Worm (Caenorhabditis elegans) whole organism, late embryonic: ENCODE measurements around the gene T08G3.11.
A peak's percentile ranks its signal among the peaks of the same experiment; 100 is the strongest.

Experiments
- C08G9.2 ChIP-seq: sonication (generic microtip); optimal IDR thresholded peaks from 2 replicates; lab custom pipeline; 2016; ENCODE audit warnings: mild to moderate bottlenecking, missing genetic modification characterization, moderate library complexity, missing compliant biosample characterization
- K02D7.2 ChIP-seq: sonication (generic microtip); optimal IDR thresholded peaks from 2 replicates; lab custom pipeline; 2017; ENCODE audit warnings: mild to moderate bottlenecking, missing genetic modification characterization, missing compliant biosample characterization
- K09A11.1 ChIP-seq: sonication (generic microtip); optimal IDR thresholded peaks from 2 replicates; lab custom pipeline; 2017; ENCODE audit warnings: antibody characterized with exemption, mild to moderate bottlenecking, missing genetic modification characterization, missing compliant biosample characterization; ENCODE audit not compliant: insufficient read depth
- ceh-2 ChIP-seq: sonication (generic microtip); optimal IDR thresholded peaks from 2 replicates; lab custom pipeline; 2016; ENCODE audit warnings: missing genotype, missing genetic modification characterization, missing compliant biosample characterization
- ceh-22 ChIP-seq: sonication (generic microtip); optimal IDR thresholded peaks from 2 replicates; lab custom pipeline; 2017; ENCODE audit warnings: missing biosample characterization, missing genetic modification characterization
- ceh-9 ChIP-seq: sonication (generic microtip); optimal IDR thresholded peaks from 2 replicates; lab custom pipeline; 2016; ENCODE audit warnings: mild to moderate bottlenecking, missing genetic modification characterization, inconsistent platforms, missing compliant biosample characterization
- dmd-4 ChIP-seq: sonication (generic microtip); optimal IDR thresholded peaks from 2 replicates; lab custom pipeline; 2016; ENCODE audit warnings: borderline replicate concordance, missing genetic modification characterization, missing compliant biosample characterization
- elt-2 ChIP-seq: sonication (generic microtip); optimal IDR thresholded peaks from 2 replicates; lab custom pipeline; 2016; ENCODE audit warnings: missing genetic modification reagents, missing genetic modification characterization, missing compliant biosample characterization
- ets-4 ChIP-seq: sonication (generic microtip); optimal IDR thresholded peaks from 2 replicates; lab custom pipeline; 2016; ENCODE audit warnings: missing genetic modification characterization, missing compliant biosample characterization
- eyg-1 ChIP-seq: sonication (generic microtip); optimal IDR thresholded peaks from 2 replicates; lab custom pipeline; 2016; ENCODE audit warnings: missing genotype, missing genetic modification characterization, missing compliant biosample characterization
- fkh-10 ChIP-seq: fragments of 150-350 bp; optimal IDR thresholded peaks from 2 replicates; lab custom pipeline; 2014; ENCODE audit warnings: missing biosample characterization, missing genetic modification reagents, missing genetic modification characterization
- hlh-13 ChIP-seq: fragments of 200-800 bp; sonication (Bioruptor generic); optimal IDR thresholded peaks from 2 replicates; lab custom pipeline; 2018; ENCODE audit warnings: mild to moderate bottlenecking, missing genetic modification characterization, missing compliant biosample characterization
- hlh-30 ChIP-seq: sonication (generic microtip); optimal IDR thresholded peaks from 2 replicates; lab custom pipeline; 2017; ENCODE audit warnings: antibody characterized with exemption, missing genetic modification characterization, missing compliant biosample characterization; ENCODE audit not compliant: insufficient read depth
- hlh-6 ChIP-seq: sonication (generic microtip); optimal IDR thresholded peaks from 2 replicates; lab custom pipeline; 2016; ENCODE audit warnings: missing genotype, missing genetic modification characterization, missing compliant biosample characterization
- hlh-8 ChIP-seq: sonication (generic microtip); optimal IDR thresholded peaks from 2 replicates; lab custom pipeline; 2016; ENCODE audit warnings: missing genotype, missing genetic modification characterization, missing compliant biosample characterization
- lim-6 ChIP-seq: sonication (generic microtip); optimal IDR thresholded peaks from 2 replicates; lab custom pipeline; 2016; ENCODE audit warnings: missing genetic modification characterization, missing compliant biosample characterization
- madf-2 ChIP-seq: sonication (generic microtip); optimal IDR thresholded peaks from 2 replicates; lab custom pipeline; 2017; ENCODE audit warnings: missing genetic modification characterization, missing compliant biosample characterization
- nfya-1 ChIP-seq: sonication (generic microtip); optimal IDR thresholded peaks from 2 replicates; lab custom pipeline; 2017; ENCODE audit warnings: missing genetic modification characterization, mild to moderate bottlenecking, missing compliant biosample characterization, antibody characterized with exemption, moderate library complexity
- npax-4 ChIP-seq: sonication (generic microtip); optimal IDR thresholded peaks from 2 replicates; lab custom pipeline; 2016; ENCODE audit warnings: missing genetic modification characterization, missing compliant biosample characterization
- pax-1 ChIP-seq: fragments of 150-350 bp; optimal IDR thresholded peaks from 2 replicates; lab custom pipeline; 2014; ENCODE audit warnings: missing biosample characterization, missing genetic modification characterization
- pha-2 ChIP-seq: sonication (generic microtip); optimal IDR thresholded peaks from 2 replicates; lab custom pipeline; 2017; ENCODE audit warnings: mild to moderate bottlenecking, missing genetic modification characterization, missing compliant biosample characterization
- pqm-1 ChIP-seq: sonication (generic microtip); optimal IDR thresholded peaks from 2 replicates; lab custom pipeline; 2016; ENCODE audit warnings: missing genetic modification characterization, missing compliant biosample characterization
- pros-1 ChIP-seq: fragments of 150-350 bp; optimal IDR thresholded peaks from 2 replicates; lab custom pipeline; 2014; ENCODE audit warnings: missing biosample characterization, missing genetic modification reagents, missing genetic modification characterization
- ref-2 ChIP-seq: sonication (generic microtip); optimal IDR thresholded peaks from 2 replicates; lab custom pipeline; 2016; ENCODE audit warnings: missing genetic modification characterization, missing compliant biosample characterization
- rnt-1 ChIP-seq: sonication (generic microtip); optimal IDR thresholded peaks from 2 replicates; lab custom pipeline; 2016; ENCODE audit warnings: missing genetic modification characterization, missing compliant biosample characterization
- sdc-2 ChIP-seq: sonication (generic microtip); optimal IDR thresholded peaks from 2 replicates; lab custom pipeline; 2016; ENCODE audit warnings: missing genotype, missing genetic modification characterization, missing compliant biosample characterization
- sox-2 ChIP-seq: fragments of 200-800 bp; sonication (Bioruptor generic); IDR thresholded peaks from 2 replicates; pipeline ENCODE4 v1.3.6; 2022; ENCODE audit warnings: missing genetic modification reagents, missing genetic modification characterization, missing compliant biosample characterization
- syd-9 ChIP-seq: sonication (generic microtip); optimal IDR thresholded peaks from 2 replicates; lab custom pipeline; 2016; ENCODE audit warnings: mild to moderate bottlenecking, missing genetic modification characterization, moderate library complexity, missing compliant biosample characterization
- tbx-2 ChIP-seq: sonication (generic microtip); optimal IDR thresholded peaks from 2 replicates; lab custom pipeline; 2016; ENCODE audit warnings: missing genetic modification characterization, missing compliant biosample characterization
- unc-3 ChIP-seq, 2 experiments: fragments of 200-800 bp in 1 of 2; sonication (Bioruptor generic) in 1 of 2; sonication (generic microtip) in 1 of 2; conservative IDR thresholded peaks in 1 of 2; optimal IDR thresholded peaks in 1 of 2; 2 replicates each; pipeline versions ENCODE4 v1.3.6 to Lab custom; 2016 to 2022; ENCODE audit warnings: missing compliant biosample characterization in 2 of 2, missing genetic modification characterization in 2 of 2, missing genetic modification reagents in 1 of 2
- unc-42 ChIP-seq: sonication (generic microtip); optimal IDR thresholded peaks from 2 replicates; lab custom pipeline; 2016; ENCODE audit warnings: missing genotype, missing genetic modification characterization, missing compliant biosample characterization
- zip-5 ChIP-seq: sonication (generic microtip); optimal IDR thresholded peaks from 2 replicates; lab custom pipeline; 2016; ENCODE audit warnings: missing genetic modification characterization, missing compliant biosample characterization
- ztf-16 ChIP-seq: sonication (generic microtip); optimal IDR thresholded peaks from 2 replicates; lab custom pipeline; 2017; ENCODE audit warnings: missing genetic modification characterization, missing compliant biosample characterization

The T08G3.11 gene

DNA sequence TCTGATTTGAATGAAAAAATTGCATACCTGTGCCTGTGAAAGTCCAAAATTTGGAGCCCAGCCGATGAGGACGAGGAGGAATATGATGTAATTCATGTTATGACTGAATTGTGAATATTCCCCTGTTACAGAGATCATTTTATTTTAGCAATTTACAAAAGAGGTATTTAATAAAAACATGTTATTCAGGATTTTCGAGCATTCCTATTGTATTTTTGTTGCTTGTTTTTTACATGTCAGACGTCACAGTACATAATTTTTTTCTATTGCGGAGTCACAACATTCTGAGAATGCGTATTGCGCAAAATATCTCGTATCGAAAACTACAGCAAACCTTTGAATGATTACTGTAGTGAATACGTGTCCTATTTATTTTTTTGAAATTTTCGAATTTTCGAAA lies 24.0 kb upstream of the T08G3.11 start, which contains the start of gene F36D3.14:
Gene F36D3.14, minus strand, starts transcription at position 101 of the 400 bp plus-strand sequence.
- TF ChIP-seq eyg-1 (tag; lab: Kevin White, UChicago) (no peak), lim-6 (tag; lab: Kevin White, UChicago) (no peak), hlh-13 (GFP tag; lab: Kevin White, UChicago) (no peak), unc-3 (GFP tag; conservative IDR thresholded peaks at IDR 0.05; lab: Robert Waterston, UW) (no peak), unc-3 (tag; optimal IDR thresholded peaks at IDR 0.05; lab: Kevin White, UChicago) (no peak)

DNA sequence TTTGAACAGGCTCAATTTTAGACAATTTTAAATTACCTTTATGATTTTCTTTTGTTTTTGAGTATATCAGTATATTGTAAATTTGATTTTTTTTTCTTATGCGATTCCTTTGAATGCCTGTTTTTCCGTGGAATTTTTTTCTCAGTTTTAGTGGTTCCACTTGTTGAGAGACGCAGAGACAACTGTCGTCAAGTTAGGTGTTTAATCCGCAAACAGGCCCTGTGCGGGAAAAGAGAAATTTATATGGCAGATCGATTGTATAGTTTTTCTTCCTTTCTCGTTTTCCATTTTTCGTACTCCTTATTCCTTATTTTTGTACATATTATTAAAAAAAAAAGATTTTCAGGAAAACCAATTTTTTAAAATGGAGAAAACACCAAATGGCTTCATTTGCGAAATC lies 19.8 kb upstream of the T08G3.11 start, which contains the start of gene F36D3.1:
Gene F36D3.1, plus strand, starts transcription at position 347 of the 400 bp plus-strand sequence.
- TF ChIP-seq nfya-1 (peak; percentile 37), sox-2 (GFP tag; lab: Robert Waterston, UW) (no peak)

DNA sequence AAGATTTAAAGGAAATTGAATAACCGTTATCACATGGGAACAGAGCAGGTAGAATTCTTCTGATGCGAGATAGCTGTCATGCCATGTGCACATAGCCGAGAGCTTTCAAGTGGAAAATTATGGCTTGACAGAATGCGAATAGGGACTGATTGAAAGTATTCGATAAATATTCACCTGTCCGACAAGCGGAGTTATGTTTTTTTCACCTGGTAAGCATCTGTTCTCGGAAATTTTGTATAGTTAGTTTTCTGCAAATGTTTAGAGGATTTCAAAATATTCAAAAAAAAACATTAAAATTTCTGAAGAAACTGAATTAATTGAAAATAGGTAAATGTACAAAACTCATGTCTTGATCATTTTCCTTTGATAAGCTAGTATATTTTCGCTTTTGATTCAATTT lies 18.3 kb upstream of the T08G3.11 start, which contains the start of gene srh-136:
Gene srh-136, minus strand, starts transcription at position 93 of the 400 bp plus-strand sequence.
- TF ChIP-seq hlh-6 (tag; lab: Kevin White, UChicago) = no peak
- TF ChIP-seq elt-2 = no peak
- no peak for TF ChIP-seq sdc-2 (tag; lab: Kevin White, UChicago)
- TF ChIP-seq dmd-4 (tag; lab: Kevin White, UChicago) = no peak
- no peak for TF ChIP-seq pha-2 (tag; lab: Kevin White, UChicago)
- no peak for TF ChIP-seq C08G9.2
- no peak for TF ChIP-seq ceh-9 (tag; lab: Kevin White, UChicago)
- no peak for TF ChIP-seq ref-2 (tag; lab: Kevin White, UChicago)
- TF ChIP-seq zip-5 (tag; lab: Kevin White, UChicago) = no peak
- TF ChIP-seq syd-9 (tag; lab: Kevin White, UChicago) = no peak
- no peak for TF ChIP-seq K09A11.1 (tag; lab: Kevin White, UChicago)
- no peak for TF ChIP-seq ceh-2 (tag; lab: Kevin White, UChicago)
- TF ChIP-seq ets-4 (tag; lab: Kevin White, UChicago) = no peak
- no peak for TF ChIP-seq lim-6 (tag; lab: Kevin White, UChicago)
- TF ChIP-seq tbx-2 (tag; lab: Kevin White, UChicago) = no peak
- TF ChIP-seq ceh-22 (tag; lab: Kevin White, UChicago) = no peak
- no peak for TF ChIP-seq rnt-1 (tag; lab: Kevin White, UChicago)
- TF ChIP-seq madf-2 (tag; lab: Kevin White, UChicago) = no peak
- no peak for TF ChIP-seq hlh-30 (tag; lab: Kevin White, UChicago)

DNA sequence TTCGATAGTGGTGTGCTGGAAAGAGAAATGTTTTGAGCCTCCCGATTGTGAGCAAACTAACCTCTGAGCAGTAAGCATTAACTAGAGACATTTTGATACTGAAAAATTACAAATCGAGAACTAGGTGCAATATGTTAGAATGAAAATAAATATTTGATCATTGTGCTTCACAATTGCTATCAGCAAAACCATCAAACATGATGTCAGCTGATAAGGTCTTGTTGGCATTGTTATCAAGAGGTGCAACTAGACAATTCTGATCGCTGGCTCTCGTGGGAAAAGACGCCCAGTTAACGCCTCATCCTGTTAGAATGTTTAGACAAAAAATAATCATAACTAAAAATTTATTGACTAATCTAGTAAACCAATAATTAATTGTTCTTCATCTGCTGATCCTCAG lies 15.2 kb upstream of the T08G3.11 start, which contains the start of gene comt-2:
Gene comt-2, minus strand, starts transcription at position 131 of the 400 bp plus-strand sequence.
- TF ChIP-seq elt-2 (peak; percentile 88), K02D7.2 (tag; lab: Kevin White, UChicago) (no peak), unc-42 (tag; lab: Kevin White, UChicago) (no peak)
- TF ChIP-seq, all 69 proteins: peak for 1

DNA sequence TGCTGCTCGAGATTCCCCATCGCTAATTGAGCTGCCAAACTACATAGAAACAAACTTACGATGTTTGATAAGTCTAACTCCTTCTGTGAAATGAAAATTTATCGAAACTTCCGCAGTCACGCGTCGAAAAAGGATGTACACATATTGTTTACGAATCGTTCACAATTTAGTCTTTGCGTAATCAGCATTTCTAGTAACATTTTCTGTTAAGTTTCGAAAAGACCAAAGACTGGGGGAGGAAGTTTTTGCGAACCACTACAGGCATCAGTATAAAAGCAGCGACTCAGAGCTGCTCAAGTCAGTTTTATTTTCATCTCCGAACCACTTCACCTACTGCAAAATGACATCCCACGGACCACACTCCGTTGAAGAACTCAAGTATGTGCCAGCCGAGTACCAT lies 9.0 kb upstream of the T08G3.11 start, which contains the start of gene sqst-4:
Gene sqst-4, plus strand, starts transcription at position 301 of the 400 bp plus-strand sequence.
- TF ChIP-seq hlh-8 (tag; lab: Kevin White, UChicago) = no peak
- TF ChIP-seq pros-1 (tag; lab: Kevin White, UChicago) = no peak
- no peak for TF ChIP-seq pax-1 (tag; lab: Kevin White, UChicago)
- no peak for TF ChIP-seq npax-4 (tag; lab: Kevin White, UChicago)

DNA sequence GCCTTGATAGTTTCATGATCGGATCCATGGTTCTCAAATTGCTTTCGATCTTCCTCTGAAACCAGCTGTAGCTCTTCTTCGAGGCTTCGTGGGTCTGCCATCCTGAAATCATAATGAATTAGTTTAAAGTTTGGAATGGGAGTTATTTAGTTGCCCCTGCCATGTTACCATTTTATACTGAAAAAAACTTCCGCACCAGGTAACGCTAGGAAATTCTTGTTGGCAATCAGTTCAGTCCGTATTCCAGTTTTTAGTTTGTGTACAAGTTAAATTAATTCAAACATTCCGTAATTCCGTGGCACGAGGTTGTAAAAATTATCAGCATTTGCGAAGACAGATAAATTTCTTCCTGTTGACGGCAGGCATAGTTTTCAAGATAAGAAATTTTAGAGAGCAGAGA lies 8.3 kb upstream of the T08G3.11 start, which contains the start of gene Y32B12A.5:
Gene Y32B12A.5, minus strand, starts transcription at position 101 of the 400 bp plus-strand sequence.
- TF ChIP-seq ztf-16 (tag; lab: Kevin White, UChicago) (no peak), fkh-10 (GFP tag; lab: Kevin White, UChicago) (no peak), pqm-1 (no peak)
- TF ChIP-seq, all 69 proteins: peak for 0
